Fruit fly (Drosophila melanogaster): ENCODE measurements around the gene CG4558.

The CG4558 gene

DNA sequence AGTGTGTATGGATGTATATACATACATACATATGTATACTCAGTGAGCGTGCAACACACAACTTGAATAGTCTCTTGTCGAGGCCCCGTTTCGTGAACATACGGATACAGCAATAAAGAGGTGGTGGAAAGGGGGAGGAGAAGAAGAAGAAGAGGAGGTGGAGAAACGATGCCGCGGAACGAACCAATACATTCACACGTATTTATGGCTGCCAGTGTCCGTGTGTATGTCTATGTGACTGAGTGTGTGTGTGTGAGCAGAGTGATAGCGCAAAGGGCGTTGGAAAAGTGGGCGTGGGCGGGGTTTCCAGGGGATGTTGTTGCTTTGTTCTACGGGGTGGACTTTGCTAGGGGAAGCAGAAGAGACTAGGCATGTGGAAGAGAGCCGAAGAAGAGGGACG, 3.8 kb downstream of the CG4558 start (continued):
- TF ChIP-seq CG7271 (tag; optimal IDR thresholded peaks at IDR 0.05), result no peak
- no peak for TF ChIP-seq Dbx (GFP tag; IDR thresholded peaks at IDR 0.05)
- no peak for TF ChIP-seq CG18011 (GFP tag; optimal IDR thresholded peaks at IDR 0.05)
- TF ChIP-seq CG3995 (GFP tag; optimal IDR thresholded peaks at IDR 0.05), result no peak
- no peak for TF ChIP-seq fru (optimal IDR thresholded peaks at IDR 0.05)
- no peak for TF ChIP-seq slou (GFP tag; optimal IDR thresholded peaks at IDR 0.05)
- no peak for TF ChIP-seq CG4404 (GFP tag; IDR thresholded peaks at IDR 0.05)
- no peak for TF ChIP-seq CG3838 (GFP tag; optimal IDR thresholded peaks at IDR 0.05)
- no peak for TF ChIP-seq dmrt11E (tag; optimal IDR thresholded peaks at IDR 0.05)
- TF ChIP-seq CG1792 (GFP tag; optimal IDR thresholded peaks at IDR 0.05), result no peak
- TF ChIP-seq CG18619 (GFP tag; optimal IDR thresholded peaks at IDR 0.05), result no peak
- no peak for TF ChIP-seq hb (GFP tag; IDR thresholded peaks at IDR 0.05; ENCODE audit: partially characterized antibody)
- no peak for TF ChIP-seq Ets97D (GFP tag; optimal IDR thresholded peaks at IDR 0.05)
- no peak for TF ChIP-seq bab2 (GFP tag; optimal IDR thresholded peaks at IDR 0.05)
- no peak for TF ChIP-seq pho (GFP tag; optimal IDR thresholded peaks at IDR 0.05)
- TF ChIP-seq kay (GFP tag; optimal IDR thresholded peaks at IDR 0.05), result no peak
- TF ChIP-seq Trl (optimal IDR thresholded peaks at IDR 0.05), result no peak
- no peak for TF ChIP-seq Trl (GFP tag; optimal IDR thresholded peaks at IDR 0.05)
- TF ChIP-seq Eip74EF (GFP tag; optimal IDR thresholded peaks at IDR 0.05), result no peak
- no peak for TF ChIP-seq CG15011 (GFP tag; optimal IDR thresholded peaks at IDR 0.05)
- no peak for TF ChIP-seq unc-4 (GFP tag; IDR thresholded peaks at IDR 0.05; ENCODE audit: partially characterized antibody)
- TF ChIP-seq CG1603 (tag; optimal IDR thresholded peaks at IDR 0.05), result no peak
- no peak for TF ChIP-seq CG16815 (GFP tag; optimal IDR thresholded peaks at IDR 0.05)
- TF ChIP-seq CG6175 (GFP tag; IDR thresholded peaks at IDR 0.05), result 0 out of 3 replicates have a peak, but pooled peaks have one; percentile 40
- no peak for TF ChIP-seq TFAM (GFP tag; optimal IDR thresholded peaks at IDR 0.05)
- TF ChIP-seq CG4360 (GFP tag; IDR thresholded peaks at IDR 0.05), result peak; percentile 75
- no peak for TF ChIP-seq CG7786 (GFP tag; optimal IDR thresholded peaks at IDR 0.05)
- TF ChIP-seq ham (GFP tag; IDR thresholded peaks at IDR 0.05), result no peak
- peak; percentile 54 for TF ChIP-seq B-H2 (GFP tag; optimal IDR thresholded peaks at IDR 0.05)
- peak; percentile 39 for TF ChIP-seq CG18599 (GFP tag; optimal IDR thresholded peaks at IDR 0.05)
- TF ChIP-seq CG9817 (tag; optimal IDR thresholded peaks at IDR 0.05), result no peak
- no peak for TF ChIP-seq Fer2 (tag; optimal IDR thresholded peaks at IDR 0.05)
- no peak for TF ChIP-seq run (tag; optimal IDR thresholded peaks at IDR 0.05)
- TF ChIP-seq CG6272 (GFP tag; IDR thresholded peaks at IDR 0.05), result no peak
- TF ChIP-seq Hr39 (optimal IDR thresholded peaks at IDR 0.05), result no peak
- no peak for TF ChIP-seq grau (tag; optimal IDR thresholded peaks at IDR 0.05)
- no peak for TF ChIP-seq sob (GFP tag; IDR thresholded peaks at IDR 0.05)
- TF ChIP-seq pita (GFP tag; optimal IDR thresholded peaks at IDR 0.05), result no peak
- TF ChIP-seq Fer1 (GFP tag; optimal IDR thresholded peaks at IDR 0.05), result peak; percentile 3
- no peak for TF ChIP-seq aop (GFP tag; IDR thresholded peaks at IDR 0.05)
- no peak for TF ChIP-seq CG4707 (GFP tag; optimal IDR thresholded peaks at IDR 0.05)
- TF ChIP-seq C15 (GFP tag; IDR thresholded peaks at IDR 0.05), result no peak
- TF ChIP-seq trh (GFP tag; optimal IDR thresholded peaks at IDR 0.05), result no peak
- no peak for TF ChIP-seq corto (GFP tag; optimal IDR thresholded peaks at IDR 0.05)
- TF ChIP-seq fd3F (GFP tag; optimal IDR thresholded peaks at IDR 0.05), result no peak
- TF ChIP-seq slbo (GFP tag; IDR thresholded peaks at IDR 0.05), result no peak
- TF ChIP-seq CG31224 (GFP tag; IDR thresholded peaks at IDR 0.05), result no peak
- no peak for TF ChIP-seq sna (GFP tag; IDR thresholded peaks at IDR 0.05; ENCODE audit: partially characterized antibody)
- TF ChIP-seq Spps (tag; optimal IDR thresholded peaks at IDR 0.05), result no peak
- TF ChIP-seq dimm (GFP tag; IDR thresholded peaks at IDR 0.05), result no peak
- TF ChIP-seq CG8924 (tag; optimal IDR thresholded peaks at IDR 0.05), result peak; percentile 45
- TF ChIP-seq Side (GFP tag; optimal IDR thresholded peaks at IDR 0.05), result no peak
- no peak for TF ChIP-seq ind (GFP tag; optimal IDR thresholded peaks at IDR 0.05)

Data from whole organism, embryonic.